Fruit fly (Drosophila melanogaster) whole organism, embryonic: ENCODE results near the gene Gcna.

Experiments
- CG1024 ChIP-seq: fragments of 200-800 bp; sonication (Bioruptor generic); IDR thresholded peaks from 2 replicates; pipeline ENCODE4 v1.3.6; 2022; ENCODE audit warnings: missing biosample characterization, missing genetic modification characterization
- CG13775 ChIP-seq: fragments of 200-800 bp; sonication (Bioruptor generic); optimal IDR thresholded peaks from 3 replicates; lab custom pipeline; 2017; ENCODE audit warnings: missing biosample characterization, mild to moderate bottlenecking, missing genetic modification characterization
- CG15514 ChIP-seq: fragments of 200-800 bp; sonication (Bioruptor generic); optimal IDR thresholded peaks from 3 replicates; lab custom pipeline; 2017; ENCODE audit warnings: missing biosample characterization, missing genetic modification characterization, mild to moderate bottlenecking, moderate library complexity, missing genetic modification reagents
- CG17361 ChIP-seq: fragments of 200-800 bp; sonication (Bioruptor generic); IDR thresholded peaks from 3 replicates; pipeline ENCODE4 v1.3.6; 2022; ENCODE audit warnings: missing biosample characterization, missing genetic modification characterization
- CG1832 ChIP-seq: fragments of 200-800 bp; sonication (Bioruptor generic); optimal IDR thresholded peaks from 2 replicates; lab custom pipeline; 2017; ENCODE audit warnings: missing biosample characterization, mild to moderate bottlenecking, missing genetic modification characterization, inconsistent platforms
- CG31224 ChIP-seq: fragments of 200-800 bp; sonication (Bioruptor generic); IDR thresholded peaks from 2 replicates; pipeline ENCODE4 v1.3.6; 2022; ENCODE audit warnings: missing biosample characterization, missing genetic modification characterization
- CG32772 ChIP-seq: fragments of 200-800 bp; sonication (Bioruptor generic); IDR thresholded peaks from 2 replicates; pipeline ENCODE4 v1.3.6; 2022; ENCODE audit warnings: missing biosample characterization, missing genetic modification characterization
- CG33213 ChIP-seq: fragments of 200-800 bp; sonication (Bioruptor generic); optimal IDR thresholded peaks from 3 replicates; lab custom pipeline; 2016; ENCODE audit warnings: missing biosample characterization, missing genetic modification characterization
- CG4282 ChIP-seq: fragments of 200-800 bp; sonication (Bioruptor generic); optimal IDR thresholded peaks from 2 replicates; lab custom pipeline; 2016; ENCODE audit warnings: missing biosample characterization, missing genetic modification characterization
- CG4328 ChIP-seq: fragments of 200-800 bp; sonication (Bioruptor generic); optimal IDR thresholded peaks from 3 replicates; lab custom pipeline; 2017; ENCODE audit warnings: missing biosample characterization, missing genetic modification reagents, missing genetic modification characterization
- CG43689 ChIP-seq: fragments of 200-800 bp; sonication (Bioruptor generic); IDR thresholded peaks from 2 replicates; pipeline ENCODE4 v1.3.6; 2022; ENCODE audit warnings: missing biosample characterization, missing genetic modification characterization
- CG4854 ChIP-seq: fragments of 200-800 bp; sonication (Bioruptor generic); optimal IDR thresholded peaks from 2 replicates; lab custom pipeline; 2016; ENCODE audit warnings: missing biosample characterization, missing genetic modification characterization, inconsistent platforms
- CG8089 ChIP-seq: fragments of 200-800 bp; sonication (Bioruptor generic); optimal IDR thresholded peaks from 3 replicates; lab custom pipeline; 2016; ENCODE audit warnings: missing biosample characterization, missing genetic modification characterization
- CG9797 ChIP-seq: fragments of 200-800 bp; sonication (Bioruptor generic); optimal IDR thresholded peaks from 3 replicates; lab custom pipeline; 2018; ENCODE audit warnings: missing biosample characterization, mild to moderate bottlenecking, missing genetic modification characterization
- E2f1 ChIP-seq: fragments of 200-800 bp; sonication (Bioruptor generic); IDR thresholded peaks from 2 replicates; pipeline ENCODE4 v1.3.6; 2022; ENCODE audit warnings: missing biosample characterization, missing genetic modification characterization
- Ets97D ChIP-seq: fragments of 200-800 bp; sonication (Bioruptor generic); optimal IDR thresholded peaks from 3 replicates; lab custom pipeline; 2016; ENCODE audit warnings: missing biosample characterization, missing genetic modification characterization
- H15 ChIP-seq: fragments of 200-800 bp; sonication (Bioruptor generic); IDR thresholded peaks from 3 replicates; pipeline ENCODE4 v1.3.6; 2022; ENCODE audit warnings: missing biosample characterization, missing genetic modification characterization
- Hmr ChIP-seq: fragments of 200-800 bp; sonication (Bioruptor generic); optimal IDR thresholded peaks from 3 replicates; lab custom pipeline; 2017; ENCODE audit warnings: mild to moderate bottlenecking, missing biosample characterization, missing genetic modification reagents, missing genetic modification characterization
- Hr3 ChIP-seq: fragments of 200-800 bp; sonication (Bioruptor generic); optimal IDR thresholded peaks from 3 replicates; lab custom pipeline; 2016; ENCODE audit warnings: missing biosample characterization, missing genetic modification characterization
- MBD-R2 ChIP-seq: fragments of 200-800 bp; sonication (Bioruptor generic); IDR thresholded peaks from 2 replicates; pipeline ENCODE4 v1.3.6; 2022; ENCODE audit warnings: missing biosample characterization, missing genetic modification characterization
- Med ChIP-seq: fragments of 200-800 bp; sonication (Bioruptor generic); peaks from one replicate; lab custom pipeline; 2016; ENCODE audit warnings: missing biosample characterization, missing genetic modification characterization, mild to moderate bottlenecking, inconsistent platforms, moderate library complexity
- NK7.1 ChIP-seq: fragments of 200-800 bp; sonication (Bioruptor generic); optimal IDR thresholded peaks from 3 replicates; lab custom pipeline; 2016; ENCODE audit warnings: missing biosample characterization, missing genetic modification characterization
- NfI ChIP-seq: fragments of 200-800 bp; sonication (Bioruptor generic); optimal IDR thresholded peaks from 3 replicates; lab custom pipeline; 2018; ENCODE audit warnings: missing biosample characterization, mild to moderate bottlenecking, missing genetic modification characterization, moderate library complexity
- Opbp ChIP-seq: fragments of 200-800 bp; sonication (Bioruptor generic); IDR thresholded peaks from 3 replicates; pipeline ENCODE4 v1.3.6; 2022; ENCODE audit warnings: missing biosample characterization, missing genetic modification characterization; ENCODE audit not compliant: partially characterized antibody
- Optix ChIP-seq: fragments of 200-800 bp; sonication (Bioruptor generic); IDR thresholded peaks from 3 replicates; pipeline ENCODE4 v1.3.6; 2022; ENCODE audit warnings: missing biosample characterization, missing genetic modification characterization
- Rfx ChIP-seq: fragments of 200-800 bp; sonication (Bioruptor generic); IDR thresholded peaks from 2 replicates; pipeline ENCODE4 v1.3.6; 2022; ENCODE audit warnings: missing biosample characterization, missing genetic modification characterization
- Side ChIP-seq: fragments of 200-800 bp; sonication (Bioruptor generic); optimal IDR thresholded peaks from 2 replicates; lab custom pipeline; 2016; ENCODE audit warnings: missing biosample characterization, missing genetic modification characterization
- TFAM ChIP-seq: fragments of 200-800 bp; sonication (Bioruptor generic); optimal IDR thresholded peaks from 2 replicates; lab custom pipeline; 2017; ENCODE audit warnings: missing biosample characterization, missing genetic modification characterization, inconsistent platforms
- Vsx1 ChIP-seq: fragments of 200-800 bp; sonication (Bioruptor generic); optimal IDR thresholded peaks from 2 replicates; lab custom pipeline; 2017; ENCODE audit warnings: missing biosample characterization, mild to moderate bottlenecking, missing genetic modification characterization, missing genetic modification reagents
- ato ChIP-seq: fragments of 200-800 bp; sonication (Bioruptor generic); IDR thresholded peaks from 2 replicates; pipeline ENCODE4 v1.3.6; 2022; ENCODE audit warnings: missing biosample characterization, missing genetic modification characterization; ENCODE audit not compliant: partially characterized antibody
- bcd ChIP-seq: fragments of 200-800 bp; sonication (Bioruptor generic); optimal IDR thresholded peaks from 2 replicates; lab custom pipeline; 2017; ENCODE audit warnings: missing biosample characterization, mild to moderate bottlenecking, missing genetic modification characterization
- cad ChIP-seq: fragments of >200 bp; optimal IDR thresholded peaks from 2 replicates; lab custom pipeline; 2017; ENCODE audit warnings: missing biosample characterization, missing genetic modification characterization
- caup ChIP-seq: fragments of 200-800 bp; sonication (Bioruptor generic); optimal IDR thresholded peaks from 3 replicates; lab custom pipeline; 2017; ENCODE audit warnings: missing biosample characterization, mild to moderate bottlenecking, missing genetic modification characterization, moderate library complexity; ENCODE audit not compliant: severe bottlenecking
- da ChIP-seq: fragments of 200-800 bp; sonication (Bioruptor generic); optimal IDR thresholded peaks from 2 replicates; lab custom pipeline; 2016; ENCODE audit warnings: missing biosample characterization, missing genetic modification characterization
- gsb ChIP-seq: fragments of 200-800 bp; sonication (Bioruptor generic); IDR thresholded peaks from 2 replicates; pipeline ENCODE4 v1.3.6; 2022; ENCODE audit warnings: missing biosample characterization, missing genetic modification characterization
- jing ChIP-seq: fragments of 200-800 bp; sonication (Bioruptor generic); optimal IDR thresholded peaks from 2 replicates; lab custom pipeline; 2018; ENCODE audit warnings: missing biosample characterization, mild to moderate bottlenecking, missing genetic modification characterization
- luna ChIP-seq: fragments of 200-800 bp; sonication (Bioruptor generic); optimal IDR thresholded peaks from 2 replicates; lab custom pipeline; 2016; ENCODE audit warnings: missing biosample characterization, missing genetic modification characterization
- oc ChIP-seq: fragments of 200-800 bp; sonication (Bioruptor generic); optimal IDR thresholded peaks from 2 replicates; lab custom pipeline; 2018; ENCODE audit warnings: missing biosample characterization, mild to moderate bottlenecking, missing genetic modification characterization, moderate library complexity
- onecut ChIP-seq: fragments of 200-800 bp; sonication (Bioruptor generic); IDR thresholded peaks from 2 replicates; pipeline ENCODE4 v1.3.6; 2022; ENCODE audit warnings: missing biosample characterization, missing genetic modification characterization
- pfk ChIP-seq: fragments of 200-800 bp; sonication (Bioruptor generic); optimal IDR thresholded peaks from 2 replicates; lab custom pipeline; 2018; ENCODE audit warnings: missing biosample characterization, mild to moderate bottlenecking, missing genetic modification characterization, moderate library complexity
- schlank ChIP-seq: fragments of 200-800 bp; sonication (Bioruptor generic); optimal IDR thresholded peaks from 2 replicates; lab custom pipeline; 2018; ENCODE audit warnings: missing biosample characterization, mild to moderate bottlenecking, missing genetic modification characterization
- sens ChIP-seq: fragments of 200-800 bp; sonication (Bioruptor generic); peaks from one replicate; lab custom pipeline; 2016; ENCODE audit warnings: missing biosample characterization, missing genetic modification characterization
- seq ChIP-seq: fragments of 200-800 bp; sonication (Bioruptor generic); IDR thresholded peaks from 2 replicates; pipeline ENCODE4 v1.3.6; 2022; ENCODE audit warnings: missing biosample characterization, missing genetic modification characterization
- sob ChIP-seq: fragments of 200-800 bp; sonication (Bioruptor generic); IDR thresholded peaks from 2 replicates; pipeline ENCODE4 v1.3.6; 2022; ENCODE audit warnings: missing biosample characterization, missing genetic modification characterization
- stc ChIP-seq: fragments of 200-800 bp; sonication (Bioruptor generic); IDR thresholded peaks from 2 replicates; pipeline ENCODE4 v1.3.6; 2022; ENCODE audit warnings: missing biosample characterization, missing genetic modification characterization
- sug ChIP-seq: fragments of 200-800 bp; optimal IDR thresholded peaks from 2 replicates; lab custom pipeline; 2019; ENCODE audit warnings: missing biosample characterization, mild to moderate bottlenecking, missing genetic modification characterization, moderate library complexity
- trem ChIP-seq: fragments of 200-800 bp; optimal IDR thresholded peaks from 3 replicates; lab custom pipeline; 2019; ENCODE audit warnings: missing biosample characterization, mild to moderate bottlenecking, missing genetic modification characterization, moderate library complexity
- trh ChIP-seq: fragments of 200-800 bp; sonication (Bioruptor generic); optimal IDR thresholded peaks from 2 replicates; lab custom pipeline; 2016; ENCODE audit warnings: missing biosample characterization, missing genetic modification characterization
- tx ChIP-seq: fragments of 200-800 bp; sonication (Bioruptor generic); optimal IDR thresholded peaks from 2 replicates; lab custom pipeline; 2016; ENCODE audit warnings: missing biosample characterization, missing genetic modification characterization
- zfh1 ChIP-seq: fragments of 200-800 bp; sonication (Bioruptor generic); IDR thresholded peaks from 3 replicates; pipeline ENCODE4 v1.3.6; 2022; ENCODE audit warnings: missing biosample characterization, missing genetic modification characterization
- zfh2 ChIP-seq: fragments of 200-800 bp; sonication (Bioruptor generic); optimal IDR thresholded peaks from 2 replicates; lab custom pipeline; 2016; ENCODE audit warnings: missing biosample characterization, missing genetic modification characterization

Gcna gene

dm6 chrX:1854070-1854469, 11.6 kb downstream of the Gcna start (continued):
- TF ChIP-seq CG32772 (GFP tag; lab: Robert Waterston, UW): 0 out of 2 replicates have a peak, but pooled peaks have one; percentile 21
- TF ChIP-seq CG4854 (GFP tag; lab: Kevin White, UChicago): peak; percentile 72
- peak; percentile 62; the same call in 1 of the 2 replicates for TF ChIP-seq E2f1
- 0 out of 2 replicates have a peak, but pooled peaks have one; percentile 13 for TF ChIP-seq CG1024 (GFP tag; lab: Robert Waterston, UW)
- TF ChIP-seq TFAM (GFP tag; lab: Kevin White, UChicago): no peak
- TF ChIP-seq CG4328: peak; percentile 64
- TF ChIP-seq Opbp (GFP tag; lab: Robert Waterston, UW): no peak
- peak; percentile 64 for TF ChIP-seq NK7.1 (GFP tag; lab: Kevin White, UChicago)
- TF ChIP-seq ato (GFP tag; lab: Robert Waterston, UW): no peak
- TF ChIP-seq CG17361 (GFP tag; lab: Robert Waterston, UW): no peak
- TF ChIP-seq CG43689: peak; percentile 60; the same call in 1 of the 2 replicates
- TF ChIP-seq trh (GFP tag; lab: Kevin White, UChicago): peak; percentile 39
- peak; percentile 17; the same call in 1 of the 3 replicates for TF ChIP-seq zfh1 (GFP tag; lab: Robert Waterston, UW)
- TF ChIP-seq Vsx1: peak; percentile 72
- peak; percentile 51; the same call in 1 of the 2 replicates for TF ChIP-seq gsb (GFP tag; lab: Robert Waterston, UW)
- TF ChIP-seq Hmr (GFP tag; lab: Kevin White, UChicago): peak; percentile 95
- TF ChIP-seq Optix: no peak
- TF ChIP-seq caup (GFP tag; lab: Kevin White, UChicago): peak; percentile 95
- TF ChIP-seq H15: no peak
- peak; percentile 64 for TF ChIP-seq CG33213 (GFP tag; lab: Kevin White, UChicago)
- TF ChIP-seq pfk (GFP tag; lab: Kevin White, UChicago): peak; percentile 43
- peak; percentile 88 for TF ChIP-seq seq (GFP tag; lab: Robert Waterston, UW)
- peak; percentile 80 for TF ChIP-seq Rfx
- 0 out of 2 replicates have a peak, but pooled peaks have one; percentile 9 for TF ChIP-seq stc
- no peak for TF ChIP-seq Hr3 (GFP tag; lab: Kevin White, UChicago)
- TF ChIP-seq bcd (GFP tag; lab: Kevin White, UChicago): peak; percentile 54
- no peak for TF ChIP-seq CG9797
- TF ChIP-seq sug (tag; lab: Kevin White, UChicago): peak; percentile 56
- TF ChIP-seq NfI (GFP tag; lab: Kevin White, UChicago): peak; percentile 25
- TF ChIP-seq da (GFP tag; lab: Kevin White, UChicago): peak; percentile 46
- peak; percentile 32 for TF ChIP-seq tx (GFP tag; lab: Kevin White, UChicago)
- peak; percentile 12 for TF ChIP-seq Ets97D (GFP tag; lab: Kevin White, UChicago)
- TF ChIP-seq CG4282 (GFP tag; lab: Kevin White, UChicago): peak; percentile 24
- peak; percentile 92 for TF ChIP-seq CG15514 (GFP tag; lab: Kevin White, UChicago)
- peak; percentile 84 for TF ChIP-seq schlank (tag; lab: Kevin White, UChicago)
- peak; percentile 77 for TF ChIP-seq luna
- TF ChIP-seq jing (GFP tag; lab: Kevin White, UChicago): no peak
- peak; percentile 88 for TF ChIP-seq sens (GFP tag; lab: Kevin White, UChicago)
- TF ChIP-seq sob (GFP tag; lab: Robert Waterston, UW): peak; percentile 85
- peak; percentile 30 for TF ChIP-seq CG1832 (GFP tag; lab: Kevin White, UChicago)
- TF ChIP-seq CG8089 (GFP tag; lab: Kevin White, UChicago): peak; percentile 41
- 0 out of 2 replicates have a peak, but pooled peaks have one; percentile 37 for TF ChIP-seq CG31224
- no peak for TF ChIP-seq oc (tag; lab: Kevin White, UChicago)
- TF ChIP-seq onecut (GFP tag; lab: Robert Waterston, UW): peak; percentile 44
- TF ChIP-seq Side (GFP tag; lab: Kevin White, UChicago): peak; percentile 60
- peak; percentile 54; the same call in 1 of the 2 replicates for TF ChIP-seq MBD-R2
- TF ChIP-seq zfh2 (GFP tag; lab: Kevin White, UChicago): no peak
- TF ChIP-seq cad (GFP tag; lab: Kevin White, UChicago): no peak
- TF ChIP-seq trem: no peak
- peak; percentile 94 for TF ChIP-seq Med (GFP tag; lab: Kevin White, UChicago)
- TF ChIP-seq CG13775 (GFP tag; lab: Kevin White, UChicago): peak; percentile 5
